Worm (Caenorhabditis elegans): ENCODE results near the gene M88.4.

ce11 chrIII:4515173-4515572 lies 33.7 kb upstream of the M88.4 start:
- TF ChIP-seq snpc-4 (tag; optimal IDR thresholded peaks at IDR 0.05) = no peak
- no peak for TF ChIP-seq unc-62 (GFP tag; optimal IDR thresholded peaks at IDR 0.05 in 1 of 2)
- no peak for TF ChIP-seq unc-62 (tag; optimal IDR thresholded peaks at IDR 0.05)
- no peak for TF ChIP-seq nhr-48 (tag; optimal IDR thresholded peaks at IDR 0.05)
- TF ChIP-seq fos-1 (tag; optimal IDR thresholded peaks at IDR 0.05) = no peak
- TF ChIP-seq lim-7 (GFP tag; IDR thresholded peaks at IDR 0.05) = no peak

Data from whole organism, L4 larva.